Worm (Caenorhabditis elegans): ENCODE measurements around the gene sqst-1.

sqst-1 gene

ce11 chrIV:12052461-12052860 is 18.4 kb downstream of the sqst-1 start:
- no peak for TF ChIP-seq mef-2 (tag; optimal IDR thresholded peaks at IDR 0.05)
- TF ChIP-seq fkh-8 (tag; optimal IDR thresholded peaks at IDR 0.05), result no peak
- TF ChIP-seq rnt-1 (tag; optimal IDR thresholded peaks at IDR 0.05), result no peak
- no peak for TF ChIP-seq nhr-237 (tag; optimal IDR thresholded peaks at IDR 0.05)
- TF ChIP-seq lsy-2 (tag; optimal IDR thresholded peaks at IDR 0.05), result no peak
- TF ChIP-seq sup-37 (GFP tag; optimal IDR thresholded peaks at IDR 0.05), result no peak
- no peak for TF ChIP-seq aly-2 (tag; optimal IDR thresholded peaks at IDR 0.05)
- no peak for TF ChIP-seq lin-15B (tag; optimal IDR thresholded peaks at IDR 0.05)
- no peak for TF ChIP-seq C34B4.2 (tag; optimal IDR thresholded peaks at IDR 0.05)
- TF ChIP-seq efl-1 (optimal IDR thresholded peaks at IDR 0.05), result no peak
- TF ChIP-seq efl-1 (GFP tag; optimal IDR thresholded peaks at IDR 0.05 in 1 of 2), result no peak
- TF ChIP-seq nhr-47 (tag; optimal IDR thresholded peaks at IDR 0.05), result no peak
- TF ChIP-seq unc-86 (tag; optimal IDR thresholded peaks at IDR 0.05), result no peak
- no peak for TF ChIP-seq elt-2 (tag; optimal IDR thresholded peaks at IDR 0.05)
- no peak for TF ChIP-seq lin-39 (tag; optimal IDR thresholded peaks at IDR 0.05)
- no peak for TF ChIP-seq tlp-1 (tag; optimal IDR thresholded peaks at IDR 0.05)
- TF ChIP-seq dsc-1 (tag; optimal IDR thresholded peaks at IDR 0.05), result no peak
- TF ChIP-seq egl-13 (tag; optimal IDR thresholded peaks at IDR 0.05), result no peak

- TF ChIP-seq elt-3 (tag; optimal IDR thresholded peaks at IDR 0.05) (no peak), fkh-8 (tag; optimal IDR thresholded peaks at IDR 0.05) (no peak), pax-3 (tag; optimal IDR thresholded peaks at IDR 0.05) (no peak), sptf-1 (tag; optimal IDR thresholded peaks at IDR 0.05) (no peak), blmp-1 (tag; optimal IDR thresholded peaks at IDR 0.05) (no peak), hlh-4 (tag; optimal IDR thresholded peaks at IDR 0.05) (no peak), nhr-47 (tag; optimal IDR thresholded peaks at IDR 0.05) (no peak), unc-130 (tag; optimal IDR thresholded peaks at IDR 0.05) (no peak), ceh-88 (GFP tag; IDR thresholded peaks at IDR 0.05) (no peak)
These were observed 22.5 kb downstream of the sqst-1 start, which contains the start of gene K08E4.2 for ce11 chrIV:12056603-12057002. TSS of gene K08E4.2 (minus strand) at chrIV:12056656.

ce11 chrIV:12057508-12057907 is 23.4 kb downstream of the sqst-1 start, which contains the start of gene K08E4.3:
TSS of gene K08E4.3 (plus strand) at chrIV:12057742.
- TF ChIP-seq hlh-4 (tag; optimal IDR thresholded peaks at IDR 0.05) (no peak), egl-13 (tag; optimal IDR thresholded peaks at IDR 0.05) (no peak), efl-3 (GFP tag; optimal IDR thresholded peaks at IDR 0.05) (no peak), mep-1 (tag; optimal IDR thresholded peaks at IDR 0.05) (no peak), lin-14 (GFP tag; optimal IDR thresholded peaks at IDR 0.05) (peak; percentile 26)

ce11 chrIV:12061229-12061628 is 27.1 kb downstream of the sqst-1 start, which contains the start of gene K08E4.8:
TSS of gene K08E4.8 (minus strand) at chrIV:12061329.
- TF ChIP-seq irx-1 (tag; optimal IDR thresholded peaks at IDR 0.05) (no peak), dsc-1 (tag; optimal IDR thresholded peaks at IDR 0.05) (no peak), unc-86 (tag; optimal IDR thresholded peaks at IDR 0.05) (no peak), elt-3 (tag; optimal IDR thresholded peaks at IDR 0.05) (no peak), lsy-2 (tag; optimal IDR thresholded peaks at IDR 0.05) (no peak), nhr-11 (tag; optimal IDR thresholded peaks at IDR 0.05) (no peak), tlp-1 (tag; optimal IDR thresholded peaks at IDR 0.05) (no peak), elt-2 (tag; optimal IDR thresholded peaks at IDR 0.05) (no peak), nhr-20 (tag; optimal IDR thresholded peaks at IDR 0.05) (no peak), nhr-71 (tag; optimal IDR thresholded peaks at IDR 0.05) (no peak), pag-3 (tag; optimal IDR thresholded peaks at IDR 0.05; ENCODE audit: borderline replicate concordance, insufficient read depth) (no peak), pax-3 (tag; optimal IDR thresholded peaks at IDR 0.05) (no peak), efl-3 (GFP tag; optimal IDR thresholded peaks at IDR 0.05) (no peak), C16A3.4 (tag; optimal IDR thresholded peaks at IDR 0.05) (no peak), snu-23 (GFP tag; optimal IDR thresholded peaks at IDR 0.05) (no peak), C04F5.9 (tag; optimal IDR thresholded peaks at IDR 0.05) (no peak), ceh-90 (tag; optimal IDR thresholded peaks at IDR 0.05) (no peak), Y116A8C.19 (tag; optimal IDR thresholded peaks at IDR 0.05; ENCODE audit: borderline replicate concordance) (no peak)
